Fruit fly (Drosophila melanogaster): ENCODE data around the gene comt.

The comt gene

DNA sequence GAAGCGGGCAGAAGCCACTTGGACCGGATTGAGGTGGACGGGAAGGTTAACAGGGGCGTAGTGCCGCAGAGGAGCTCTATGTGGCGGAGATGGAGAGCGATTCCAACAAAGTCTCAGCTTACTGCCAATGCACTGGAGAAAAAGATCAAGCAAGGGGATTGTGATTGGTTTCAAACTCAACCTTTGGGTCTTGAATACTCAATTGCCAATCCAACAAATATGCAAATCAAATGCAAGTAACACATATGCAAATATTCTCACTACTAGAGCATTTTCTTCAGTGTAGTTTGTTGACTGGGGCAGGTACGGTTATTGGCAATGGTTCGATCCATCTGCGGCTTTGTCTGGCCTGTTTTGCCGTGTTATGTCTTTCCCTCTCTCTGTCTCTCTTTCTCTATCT is 7.5 kb upstream of the comt start:
- TF ChIP-seq acj6 (GFP tag; optimal IDR thresholded peaks at IDR 0.05) (peak; percentile 96), CG6808 (GFP tag; optimal IDR thresholded peaks at IDR 0.05) (peak; percentile 92), CG6792 (GFP tag; optimal IDR thresholded peaks at IDR 0.05) (peak; percentile 95), Eip78C (GFP tag) (peak; percentile 98), lz (GFP tag; optimal IDR thresholded peaks at IDR 0.05) (peak; percentile 95), CG11294 (GFP tag; IDR thresholded peaks at IDR 0.05) (peak; percentile 90), Lpt (GFP tag; optimal IDR thresholded peaks at IDR 0.05) (peak; percentile 97), Smox (GFP tag; optimal IDR thresholded peaks at IDR 0.05) (peak; percentile 93), eg (GFP tag; IDR thresholded peaks at IDR 0.05) (peak; percentile 94), CG3032 (tag; optimal IDR thresholded peaks at IDR 0.05) (peak; percentile 93), dsx (GFP tag; optimal IDR thresholded peaks at IDR 0.05; ENCODE audit: poor library complexity, severe bottlenecking) (peak; percentile 98), CG7368 (GFP tag; optimal IDR thresholded peaks at IDR 0.05) (peak; percentile 97), pdm3 (GFP tag; optimal IDR thresholded peaks at IDR 0.05) (peak; percentile 96), net (GFP tag; optimal IDR thresholded peaks at IDR 0.05) (peak; percentile 94), CG1621 (tag; optimal IDR thresholded peaks at IDR 0.05) (peak; percentile 95), fkh (GFP tag; optimal IDR thresholded peaks at IDR 0.05) (peak; percentile 29), Sox14 (GFP tag; optimal IDR thresholded peaks at IDR 0.05) (peak; percentile 95), Eip93F (GFP tag; optimal IDR thresholded peaks at IDR 0.05) (peak; percentile 67), achi (GFP tag; optimal IDR thresholded peaks at IDR 0.05) (peak; percentile 94), CG6163 (GFP tag; IDR thresholded peaks at IDR 0.05) (peak; percentile 97), Gug (GFP tag; IDR thresholded peaks at IDR 0.05) (peak; percentile 91), Sox102F (GFP tag; optimal IDR thresholded peaks at IDR 0.05) (peak; percentile 93), CG11902 (GFP tag; optimal IDR thresholded peaks at IDR 0.05) (peak; percentile 93), Eip75B (GFP tag; optimal IDR thresholded peaks at IDR 0.05) (peak; percentile 96), CG3919 (GFP tag; optimal IDR thresholded peaks at IDR 0.05) (peak; percentile 97), esn (GFP tag; optimal IDR thresholded peaks at IDR 0.05) (peak; percentile 94), CG10631 (GFP tag; optimal IDR thresholded peaks at IDR 0.05) (peak; percentile 94), CG34406 (GFP tag; optimal IDR thresholded peaks at IDR 0.05) (peak; percentile 90), CG15336 (GFP tag; IDR thresholded peaks at IDR 0.05) (peak; percentile 95), Hr39 (GFP tag; optimal IDR thresholded peaks at IDR 0.05) (peak; percentile 96), Hr38 (GFP tag; optimal IDR thresholded peaks at IDR 0.05) (peak; percentile 71), dac (GFP tag; optimal IDR thresholded peaks at IDR 0.05) (peak; percentile 92), CG4318 (GFP tag; optimal IDR thresholded peaks at IDR 0.05) (peak; percentile 92), Blimp-1 (GFP tag; optimal IDR thresholded peaks at IDR 0.05) (peak; percentile 78), CG32006 (GFP tag; optimal IDR thresholded peaks at IDR 0.05) (peak; percentile 95), CG10669 (GFP tag; optimal IDR thresholded peaks at IDR 0.05) (peak; percentile 94), CG8632 (GFP tag; optimal IDR thresholded peaks at IDR 0.05) (peak; percentile 91), fd85E (GFP tag; optimal IDR thresholded peaks at IDR 0.05) (peak; percentile 89), Ets96B (tag; optimal IDR thresholded peaks at IDR 0.05) (peak; percentile 94), spab (GFP tag; optimal IDR thresholded peaks at IDR 0.05) (peak; percentile 91), CG8119 (GFP tag; IDR thresholded peaks at IDR 0.05) (peak; percentile 94), CG11762 (GFP tag; optimal IDR thresholded peaks at IDR 0.05; ENCODE audit: insufficient read depth) (peak; percentile 91), CG6854 (GFP tag; optimal IDR thresholded peaks at IDR 0.05) (peak; percentile 86), cyc (GFP tag; optimal IDR thresholded peaks at IDR 0.05) (peak; percentile 95), CG8319 (GFP tag; optimal IDR thresholded peaks at IDR 0.05) (peak; percentile 90), fd59A (GFP tag; optimal IDR thresholded peaks at IDR 0.05) (peak; percentile 91), ss (GFP tag; optimal IDR thresholded peaks at IDR 0.05) (peak; percentile 91 to 94), topi (GFP tag; optimal IDR thresholded peaks at IDR 0.05) (peak; percentile 96), Sox15 (GFP tag; optimal IDR thresholded peaks at IDR 0.05) (peak; percentile 92), CG6276 (GFP tag; optimal IDR thresholded peaks at IDR 0.05) (peak; percentile 91), Hr4 (GFP tag; optimal IDR thresholded peaks at IDR 0.05) (peak; percentile 94), CG31627 (GFP tag; optimal IDR thresholded peaks at IDR 0.05) (peak; percentile 94)
